Fruit fly (Drosophila melanogaster) whole organism, adult: Measurements from ENCODE around the gene CG9928.

ENCODE experiments used
- CG11617 ChIP-seq: fragments of 200-800 bp; sonication (Bioruptor generic); optimal IDR thresholded peaks from 2 replicates; lab custom pipeline; 2017; ENCODE audit warnings: mild to moderate bottlenecking, missing biosample characterization, missing genetic modification reagents, missing genetic modification characterization
- CG12768 ChIP-seq: fragments of 200-800 bp; sonication (Bioruptor generic); optimal IDR thresholded peaks from 2 replicates; lab custom pipeline; 2017; ENCODE audit warnings: missing biosample characterization, missing genetic modification characterization, mild to moderate bottlenecking, moderate library complexity, missing genetic modification reagents
- CG14711 ChIP-seq: fragments of 200-800 bp; sonication (Bioruptor generic); optimal IDR thresholded peaks from 2 replicates; lab custom pipeline; 2018; ENCODE audit warnings: missing biosample characterization, mild to moderate bottlenecking, missing genetic modification characterization, moderate library complexity
- CG1620 ChIP-seq: fragments of 200-800 bp; sonication (Bioruptor generic); optimal IDR thresholded peaks from 2 replicates; lab custom pipeline; 2016; ENCODE audit warnings: missing biosample characterization, missing genetic modification characterization
- CG33017 ChIP-seq: fragments of 200-800 bp; sonication (Bioruptor generic); optimal IDR thresholded peaks from 2 replicates; lab custom pipeline; 2018; ENCODE audit warnings: missing biosample characterization, mild to moderate bottlenecking, missing genetic modification characterization, moderate library complexity
- CG5204 ChIP-seq: fragments of 200-800 bp; sonication (Bioruptor generic); optimal IDR thresholded peaks from 2 replicates; lab custom pipeline; 2016; ENCODE audit warnings: missing biosample characterization, missing genetic modification characterization
- CG7045 ChIP-seq: fragments of 200-800 bp; sonication (Bioruptor generic); optimal IDR thresholded peaks from 2 replicates; lab custom pipeline; 2017; ENCODE audit warnings: missing biosample characterization, mild to moderate bottlenecking, missing genetic modification characterization
- CG7101 ChIP-seq: fragments of 200-800 bp; sonication (Bioruptor generic); optimal IDR thresholded peaks from 2 replicates; lab custom pipeline; 2018; ENCODE audit warnings: missing biosample characterization, mild to moderate bottlenecking, missing genetic modification characterization, moderate library complexity
- Clk ChIP-seq: fragments of 200-800 bp; sonication (Bioruptor generic); optimal IDR thresholded peaks from 2 replicates; lab custom pipeline; 2017; ENCODE audit warnings: missing biosample characterization, missing genetic modification characterization
- Crg-1 ChIP-seq: fragments of 200-800 bp; sonication (Bioruptor generic); optimal IDR thresholded peaks from 2 replicates; lab custom pipeline; 2016; ENCODE audit warnings: missing biosample characterization, missing genetic modification characterization
- Hr96 ChIP-seq: fragments of 200-800 bp; sonication (Bioruptor generic); optimal IDR thresholded peaks from 2 replicates; lab custom pipeline; 2016; ENCODE audit warnings: missing biosample characterization, missing genetic modification characterization
- Mnt ChIP-seq: fragments of 200-800 bp; sonication (Bioruptor generic); optimal IDR thresholded peaks from 2 replicates; lab custom pipeline; 2016; ENCODE audit warnings: missing biosample characterization, mild to moderate bottlenecking, missing genetic modification characterization
- bab1 ChIP-seq: fragments of 200-800 bp; sonication (Bioruptor generic); optimal IDR thresholded peaks from 3 replicates; lab custom pipeline; 2019; ENCODE audit warnings: missing biosample characterization, mild to moderate bottlenecking, missing genetic modification characterization, moderate library complexity
- cic ChIP-seq: fragments of 200-800 bp; sonication (Bioruptor generic); optimal IDR thresholded peaks from 2 replicates; lab custom pipeline; 2017; ENCODE audit warnings: missing biosample characterization, mild to moderate bottlenecking, missing genetic modification characterization, moderate library complexity
- cnc ChIP-seq, 2 experiments: fragments of >200 bp; optimal IDR thresholded peaks; 2 replicates each; lab custom pipeline; 2017
- kay ChIP-seq: fragments of 200-800 bp; sonication (Bioruptor generic); peaks from one replicate; lab custom pipeline; 2016; ENCODE audit warnings: missing biosample characterization, missing genetic modification characterization, borderline replicate concordance
- ovo ChIP-seq: fragments of 200-800 bp; sonication (Bioruptor generic); optimal IDR thresholded peaks from 2 replicates; lab custom pipeline; 2016; ENCODE audit warnings: missing biosample characterization, missing genetic modification characterization
- pad ChIP-seq: fragments of 200-800 bp; sonication (Bioruptor generic); optimal IDR thresholded peaks from 3 replicates; lab custom pipeline; 2017; ENCODE audit warnings: missing biosample characterization, missing genetic modification characterization, mild to moderate bottlenecking, moderate library complexity, missing genetic modification reagents
- tj ChIP-seq: fragments of 200-800 bp; sonication (Bioruptor generic); optimal IDR thresholded peaks from 3 replicates; lab custom pipeline; 2017; ENCODE audit warnings: missing biosample characterization, mild to moderate bottlenecking, missing genetic modification characterization, moderate library complexity
- toe ChIP-seq: fragments of 200-800 bp; sonication (Bioruptor generic); optimal IDR thresholded peaks from 2 replicates; lab custom pipeline; 2016; ENCODE audit warnings: missing biosample characterization, missing genetic modification characterization

The CG9928 gene

dm6 chr2L:13182415-13182814, 39.7 kb upstream of the CG9928 start, which contains the start of gene Mgat3:
Gene Mgat3 (minus strand): TSS chr2L:13182596.
- TF ChIP-seq CG12768: no peak
- no peak for TF ChIP-seq Crg-1 (GFP tag; lab: Kevin White, UChicago)
- TF ChIP-seq cnc (optimal IDR thresholded peaks at IDR 0.05; lab: Kevin White, UChicago): no peak
- TF ChIP-seq CG33017 (tag; lab: Kevin White, UChicago): no peak
- no peak for TF ChIP-seq bab1 (GFP tag; lab: Kevin White, UChicago)
- TF ChIP-seq ovo (GFP tag; lab: Kevin White, UChicago): no peak
- TF ChIP-seq CG11617 (GFP tag; lab: Kevin White, UChicago): no peak
- TF ChIP-seq CG14711 (tag; lab: Kevin White, UChicago): no peak

DNA sequence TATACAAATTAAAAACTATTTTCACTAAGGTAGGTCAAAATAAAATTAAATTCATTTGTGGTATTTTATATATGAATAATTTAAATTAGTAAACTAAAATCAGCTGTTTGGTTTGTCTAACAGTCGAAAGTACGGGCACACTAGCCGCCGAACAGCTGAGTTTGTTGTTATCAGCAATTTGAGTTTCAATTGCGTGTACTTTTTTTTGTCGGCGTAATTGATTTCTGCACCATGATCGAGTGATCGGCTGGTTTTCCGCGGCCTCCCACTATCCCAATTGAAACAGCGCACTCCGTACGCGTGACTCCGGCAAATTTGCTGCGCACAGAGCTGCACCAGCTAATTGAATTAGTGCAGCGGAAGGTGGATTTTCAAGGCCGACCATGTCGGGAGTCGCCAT, 36.4 kb upstream of the CG9928 start, which contains the start of gene Alg7:
Alg7 (plus strand) TSS at position 153 of the 400 bp plus-strand sequence.
- peak; percentile 45 for TF ChIP-seq tj (GFP tag; lab: Kevin White, UChicago)
- peak; percentile 49 for TF ChIP-seq bab1 (GFP tag; lab: Kevin White, UChicago)
- TF ChIP-seq CG11617 (GFP tag; lab: Kevin White, UChicago): no peak

DNA sequence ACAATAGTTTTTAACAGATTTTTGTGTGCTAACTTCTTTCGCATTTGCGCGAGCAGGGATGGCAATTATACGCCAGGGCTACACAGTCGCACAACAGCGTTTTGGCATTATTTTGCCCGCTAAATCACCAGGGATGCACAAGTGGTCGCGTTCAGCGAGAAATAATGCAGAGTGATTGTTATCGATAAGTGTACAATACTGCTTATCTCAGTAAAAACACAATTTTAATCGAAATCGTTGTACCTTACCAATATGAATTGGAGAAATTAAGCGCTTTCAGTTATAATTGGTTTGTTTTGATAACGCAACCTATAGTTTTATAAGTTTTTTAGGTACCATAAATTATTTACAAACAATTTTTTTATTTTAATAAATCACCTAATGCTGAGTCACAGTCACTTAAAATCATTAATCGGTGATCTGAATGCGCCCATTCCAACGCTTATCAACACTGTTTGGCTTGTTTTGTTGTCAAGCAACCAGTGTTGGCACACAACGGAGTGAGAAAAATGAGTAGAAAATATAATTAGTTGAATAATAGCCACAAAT, 34.1 kb upstream of the CG9928 start, which contains the start of the genes Sfmbt and CG5439:
Sfmbt (minus strand) TSS at position 85 of the 549 bp plus-strand sequence.
CG5439 (plus strand) TSS at position 450 of the 549 bp plus-strand sequence.
- TF ChIP-seq cic (peak; percentile 57), bab1 (GFP tag; lab: Kevin White, UChicago) (peak; percentile 85), cnc (optimal IDR thresholded peaks at IDR 0.05; lab: Kevin White, UChicago) (peak in 1 of 2 experiments; percentile 80), Clk (GFP tag; lab: Kevin White, UChicago) (peak; percentile 88), toe (peak; percentile 95), Hr96 (GFP tag; lab: Kevin White, UChicago) (peak; percentile 88), Crg-1 (GFP tag; lab: Kevin White, UChicago) (peak; percentile 83), kay (no peak), tj (GFP tag; lab: Kevin White, UChicago) (peak; percentile 93), CG12768 (peak; percentile 85), CG5204 (GFP tag; lab: Kevin White, UChicago) (no peak), CG11617 (GFP tag; lab: Kevin White, UChicago) (peak; percentile 88), CG33017 (tag; lab: Kevin White, UChicago) (peak; percentile 82), CG14711 (tag; lab: Kevin White, UChicago) (peak; percentile 74), CG7045 (peak; percentile 82), CG7101 (tag; lab: Kevin White, UChicago) (peak; percentile 83), Mnt (peak; percentile 81), ovo (GFP tag; lab: Kevin White, UChicago) (peak; percentile 74), CG1620 (GFP tag; lab: Kevin White, UChicago) (peak; percentile 91), pad (peak; percentile 80)

DNA sequence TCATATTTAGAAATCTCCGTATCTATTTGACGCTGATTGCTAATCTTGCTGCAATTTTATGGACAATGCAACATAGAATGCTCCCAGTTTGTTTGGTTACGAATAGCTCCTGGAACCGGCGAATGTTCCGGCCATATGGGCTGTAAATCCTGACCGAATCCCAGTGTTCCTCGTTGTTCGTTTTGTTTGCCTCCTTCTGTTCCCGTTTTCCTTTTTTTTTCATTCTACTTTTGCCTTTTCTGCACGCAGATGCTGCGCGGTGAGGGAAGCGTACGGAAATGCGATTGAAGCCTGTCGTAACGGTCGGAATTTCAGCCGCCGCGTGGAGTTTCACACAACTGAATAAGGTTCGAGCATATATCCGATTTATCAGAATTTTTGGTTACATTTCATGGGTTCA, 33.4 kb upstream of the CG9928 start, which contains the start of gene CG43925:
CG43925 (plus strand) TSS at position 301 of the 400 bp plus-strand sequence.
- TF ChIP-seq CG1620 (GFP tag; lab: Kevin White, UChicago) (no peak), CG12768 (no peak), bab1 (GFP tag; lab: Kevin White, UChicago) (no peak), ovo (GFP tag; lab: Kevin White, UChicago) (no peak), pad (no peak), tj (GFP tag; lab: Kevin White, UChicago) (no peak), Mnt (no peak), CG11617 (GFP tag; lab: Kevin White, UChicago) (no peak), Crg-1 (GFP tag; lab: Kevin White, UChicago) (no peak), CG14711 (tag; lab: Kevin White, UChicago) (no peak), toe (no peak), Hr96 (GFP tag; lab: Kevin White, UChicago) (no peak), CG7101 (tag; lab: Kevin White, UChicago) (no peak), Clk (GFP tag; lab: Kevin White, UChicago) (no peak), kay (no peak), CG5204 (GFP tag; lab: Kevin White, UChicago) (no peak)

- TF ChIP-seq CG14711 (tag; lab: Kevin White, UChicago) (no peak), tj (GFP tag; lab: Kevin White, UChicago) (peak; percentile 88), Mnt (peak; percentile 37), cic (peak; percentile 60)
These were observed 23.2 kb upstream of the CG9928 start, which contains the start of gene DnaJ-H for dm6 chr2L:13165802-13166347. Gene DnaJ-H (minus strand): TSS chr2L:13166072.

DNA sequence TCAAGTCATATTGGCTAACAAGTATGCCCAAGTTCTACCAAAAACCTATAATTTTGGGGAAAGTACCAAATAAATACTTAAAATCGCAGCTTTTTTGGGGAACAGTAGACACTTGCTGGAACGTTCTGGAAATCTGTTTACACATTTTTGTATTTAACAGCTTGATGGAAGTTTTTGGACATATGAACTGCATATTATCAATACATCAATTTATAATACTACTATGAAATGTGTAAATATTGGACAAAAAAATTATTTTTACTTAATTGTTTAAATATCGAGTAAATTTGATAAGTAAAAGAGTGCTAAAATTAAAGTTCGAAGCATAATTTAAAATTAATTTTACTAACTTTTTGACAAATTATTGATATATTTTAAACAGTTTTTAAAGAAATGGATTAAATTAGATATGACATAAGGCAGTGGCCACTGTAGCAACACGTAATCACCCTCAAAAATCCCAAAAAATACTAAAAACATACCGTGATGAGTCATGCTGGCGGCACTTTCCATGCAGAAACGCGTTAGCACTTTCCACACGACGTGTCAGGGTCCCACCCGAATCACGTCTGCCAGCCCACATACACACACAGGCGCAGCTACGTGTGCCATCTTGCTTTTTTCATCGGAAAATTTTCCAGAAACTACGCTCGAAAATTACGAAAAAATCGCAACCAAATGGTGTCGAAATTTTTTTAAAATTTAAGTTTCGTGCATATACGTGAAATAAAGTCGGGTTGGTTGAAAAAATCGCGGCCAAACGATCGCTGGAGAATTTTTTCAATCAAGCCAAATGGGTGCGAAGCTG, 22.5 kb upstream of the CG9928 start, which contains the start of gene Sirt1:
Sirt1 (plus strand) TSS at position 571 of the 808 bp plus-strand sequence.
- TF ChIP-seq tj (GFP tag; lab: Kevin White, UChicago) (no peak), CG11617 (GFP tag; lab: Kevin White, UChicago) (peak; percentile 85), Hr96 (GFP tag; lab: Kevin White, UChicago) (no peak), CG7101 (tag; lab: Kevin White, UChicago) (peak; percentile 86), cic (peak; percentile 88), cnc (optimal IDR thresholded peaks at IDR 0.05; lab: Kevin White, UChicago) (peak in 1 of 2 experiments; percentile 12), CG33017 (tag; lab: Kevin White, UChicago) (peak; percentile 73), pad (peak; percentile 76), Crg-1 (GFP tag; lab: Kevin White, UChicago) (peak; percentile 23), CG12768 (peak; percentile 78), toe (no peak), Clk (GFP tag; lab: Kevin White, UChicago) (no peak), Mnt (peak; percentile 82), kay (peak; percentile 99), CG7045 (peak; percentile 79), CG14711 (tag; lab: Kevin White, UChicago) (peak; percentile 79), CG1620 (GFP tag; lab: Kevin White, UChicago) (peak; percentile 46), bab1 (GFP tag; lab: Kevin White, UChicago) (peak; percentile 43), CG5204 (GFP tag; lab: Kevin White, UChicago) (no peak), ovo (GFP tag; lab: Kevin White, UChicago) (peak; percentile 55)
